Fruit fly (Drosophila melanogaster) Kc167 (cell line): Measurements from ENCODE around the gene CG7514.

ENCODE experiments used
- Myc ChIP-seq: fragments of >200 bp; optimal IDR thresholded peaks from 2 replicates; lab custom pipeline; 2017; ENCODE audit warnings: missing external identifiers
- insv ChIP-seq: fragments of >200 bp; optimal IDR thresholded peaks from 3 replicates; lab custom pipeline; 2018; ENCODE audit warnings: missing external identifiers
- psq ChIP-seq: fragments of >200 bp; optimal IDR thresholded peaks from 2 replicates; lab custom pipeline; 2017; ENCODE audit warnings: missing external identifiers

dm6 chr3L:4692177-4693134 is 3.9 kb upstream of the CG7514 start, which contains the start of gene RhoGEF64C:
- TF ChIP-seq psq (lab: Kevin White, UChicago) (no peak), Myc (lab: Kevin White, UChicago) (no peak), insv (lab: Kevin White, UChicago) (no peak)
